Fruit fly (Drosophila melanogaster) whole organism, embryonic: ENCODE data around the gene ppk11.

ENCODE experiments used
- Adf1 ChIP-seq: fragments of 200-800 bp; sonication (Bioruptor generic); IDR thresholded peaks from 2 replicates; pipeline ENCODE4 v1.3.6; 2022; ENCODE audit warnings: missing biosample characterization, missing genetic modification characterization
- Asciz ChIP-seq: fragments of 200-800 bp; sonication (Bioruptor generic); optimal IDR thresholded peaks from 2 replicates; lab custom pipeline; 2017; ENCODE audit warnings: missing biosample characterization, mild to moderate bottlenecking, missing genetic modification characterization, missing genetic modification reagents
- Atf-2 ChIP-seq: fragments of 200-800 bp; sonication (Bioruptor generic); optimal IDR thresholded peaks from 2 replicates; lab custom pipeline; 2016; ENCODE audit warnings: missing biosample characterization, missing genetic modification characterization
- Awh ChIP-seq: fragments of 200-800 bp; sonication (Bioruptor generic); IDR thresholded peaks from 2 replicates; pipeline ENCODE4, ENCODE4 v1.3.6; 2022; ENCODE audit warnings: missing biosample characterization, missing genetic modification characterization
- BEAF-32 ChIP-seq: fragments of 200-800 bp; sonication (Bioruptor generic); optimal IDR thresholded peaks from 3 replicates; lab custom pipeline; 2017; ENCODE audit warnings: missing biosample characterization, missing genetic modification characterization, mild to moderate bottlenecking, moderate library complexity, missing genetic modification reagents
- CG10267 ChIP-seq: fragments of 200-800 bp; sonication (Bioruptor generic); optimal IDR thresholded peaks from 2 replicates; lab custom pipeline; 2018; ENCODE audit warnings: missing biosample characterization, mild to moderate bottlenecking, missing genetic modification characterization, moderate library complexity
- CG11085 ChIP-seq: fragments of 200-800 bp; sonication (Bioruptor generic); IDR thresholded peaks from 2 replicates; pipeline ENCODE4 v1.3.6; 2022; ENCODE audit warnings: missing biosample characterization, missing genetic modification characterization
- CG11560 ChIP-seq: fragments of 200-800 bp; sonication (Bioruptor generic); IDR thresholded peaks from 3 replicates; pipeline ENCODE4 v1.3.6; 2022; ENCODE audit warnings: missing biosample characterization, missing genetic modification characterization
- CG11696 ChIP-seq: fragments of 200-800 bp; sonication (Bioruptor generic); IDR thresholded peaks from 2 replicates; pipeline ENCODE4 v1.3.6; 2022; ENCODE audit warnings: missing biosample characterization, missing genetic modification characterization
- CG12391 ChIP-seq: fragments of 200-800 bp; sonication (Bioruptor generic); optimal IDR thresholded peaks from 3 replicates; lab custom pipeline; 2018; ENCODE audit warnings: missing biosample characterization, mild to moderate bottlenecking, missing genetic modification characterization, moderate library complexity
- CG13287 ChIP-seq: fragments of 200-800 bp; sonication (Bioruptor generic); IDR thresholded peaks from 2 replicates; pipeline ENCODE4 v1.3.6; 2022; ENCODE audit warnings: missing biosample characterization, missing genetic modification characterization; ENCODE audit not compliant: partially characterized antibody
- CG13424 ChIP-seq: fragments of 200-800 bp; sonication (Bioruptor generic); optimal IDR thresholded peaks from 2 replicates; lab custom pipeline; 2019; ENCODE audit warnings: missing biosample characterization, mild to moderate bottlenecking, missing genetic modification characterization, moderate library complexity
- CG14710 ChIP-seq: fragments of 200-800 bp; sonication (Bioruptor generic); optimal IDR thresholded peaks from 3 replicates; lab custom pipeline; 2019; ENCODE audit warnings: missing biosample characterization, mild to moderate bottlenecking, missing genetic modification characterization, moderate library complexity
- CG15073 ChIP-seq: fragments of 200-800 bp; sonication (Bioruptor generic); optimal IDR thresholded peaks from 2 replicates; lab custom pipeline; 2016; ENCODE audit warnings: missing biosample characterization, missing genetic modification characterization
- CG1647 ChIP-seq: fragments of 200-800 bp; sonication (Bioruptor generic); optimal IDR thresholded peaks from 3 replicates; lab custom pipeline; 2016; ENCODE audit warnings: missing biosample characterization, missing genetic modification characterization
- CG17361 ChIP-seq: fragments of 200-800 bp; sonication (Bioruptor generic); IDR thresholded peaks from 3 replicates; pipeline ENCODE4 v1.3.6; 2022; ENCODE audit warnings: missing biosample characterization, missing genetic modification characterization
- CG18476 ChIP-seq: fragments of 200-800 bp; sonication (Bioruptor generic); optimal IDR thresholded peaks from 2 replicates; lab custom pipeline; 2016; ENCODE audit warnings: missing biosample characterization, mild to moderate bottlenecking, missing genetic modification characterization
- CG31224 ChIP-seq: fragments of 200-800 bp; sonication (Bioruptor generic); IDR thresholded peaks from 2 replicates; pipeline ENCODE4 v1.3.6; 2022; ENCODE audit warnings: missing biosample characterization, missing genetic modification characterization
- CG4854 ChIP-seq: fragments of 200-800 bp; sonication (Bioruptor generic); optimal IDR thresholded peaks from 2 replicates; lab custom pipeline; 2016; ENCODE audit warnings: missing biosample characterization, missing genetic modification characterization, inconsistent platforms
- CG7271 ChIP-seq: fragments of 200-800 bp; sonication (Bioruptor generic); optimal IDR thresholded peaks from 2 replicates; lab custom pipeline; 2018; ENCODE audit warnings: missing biosample characterization, mild to moderate bottlenecking, missing genetic modification characterization, moderate library complexity
- CG7745 ChIP-seq: fragments of 200-800 bp; sonication (Bioruptor generic); optimal IDR thresholded peaks from 2 replicates; lab custom pipeline; 2018; ENCODE audit warnings: missing biosample characterization, mild to moderate bottlenecking, missing genetic modification characterization, moderate library complexity
- CG8281 ChIP-seq: fragments of 200-800 bp; sonication (Bioruptor generic); optimal IDR thresholded peaks from 2 replicates; lab custom pipeline; 2018; ENCODE audit warnings: missing biosample characterization, mild to moderate bottlenecking, missing genetic modification characterization, moderate library complexity
- CG8290 ChIP-seq, 3 experiments: fragments of 200-800 bp; sonication (Bioruptor generic); optimal IDR thresholded peaks; 2 replicates each; lab custom pipeline; 2016 to 2019; ENCODE audit warnings: missing biosample characterization in 3 of 3, missing genetic modification characterization in 3 of 3, mild to moderate bottlenecking in 2 of 3, moderate library complexity in 1 of 3
- CG9609 ChIP-seq: fragments of 200-800 bp; sonication (Bioruptor generic); optimal IDR thresholded peaks from 3 replicates; lab custom pipeline; 2016; ENCODE audit warnings: missing biosample characterization, missing genetic modification characterization
- CG9876 ChIP-seq: fragments of 200-800 bp; sonication (Bioruptor generic); optimal IDR thresholded peaks from 2 replicates; lab custom pipeline; 2016; ENCODE audit warnings: missing biosample characterization, missing genetic modification characterization
- CkIIα-i1 ChIP-seq: fragments of 200-800 bp; sonication (Bioruptor generic); IDR thresholded peaks from 2 replicates; pipeline ENCODE4 v1.3.6; 2022; ENCODE audit warnings: missing biosample characterization, missing genetic modification characterization
- Deaf1 ChIP-seq: fragments of 200-800 bp; optimal IDR thresholded peaks from 3 replicates; lab custom pipeline; 2019; ENCODE audit warnings: missing biosample characterization, mild to moderate bottlenecking, missing genetic modification characterization, moderate library complexity
- Fer2 ChIP-seq: fragments of 200-800 bp; sonication (Bioruptor generic); optimal IDR thresholded peaks from 2 replicates; lab custom pipeline; 2018; ENCODE audit warnings: missing biosample characterization, mild to moderate bottlenecking, missing genetic modification characterization, moderate library complexity
- HmgD ChIP-seq: fragments of 200-800 bp; sonication (Bioruptor generic); optimal IDR thresholded peaks from 3 replicates; lab custom pipeline; 2016; ENCODE audit warnings: missing biosample characterization, missing genetic modification characterization
- Mes4 ChIP-seq: fragments of 200-800 bp; sonication (Bioruptor generic); optimal IDR thresholded peaks from 2 replicates; lab custom pipeline; 2016; ENCODE audit warnings: missing biosample characterization, missing genetic modification characterization
- Rx ChIP-seq: fragments of 200-800 bp; sonication (Bioruptor generic); IDR thresholded peaks from 2 replicates; pipeline ENCODE4 v1.3.6; 2022; ENCODE audit warnings: missing biosample characterization, missing genetic modification characterization
- Vsx1 ChIP-seq: fragments of 200-800 bp; sonication (Bioruptor generic); optimal IDR thresholded peaks from 2 replicates; lab custom pipeline; 2017; ENCODE audit warnings: missing biosample characterization, mild to moderate bottlenecking, missing genetic modification characterization, missing genetic modification reagents
- chm ChIP-seq: fragments of 200-800 bp; sonication (Bioruptor generic); IDR thresholded peaks from 2 replicates; pipeline ENCODE4 v1.3.6; 2022; ENCODE audit warnings: missing biosample characterization, missing genetic modification characterization
- chn ChIP-seq: fragments of 200-800 bp; sonication (Bioruptor generic); optimal IDR thresholded peaks from 2 replicates; lab custom pipeline; 2016; ENCODE audit warnings: missing biosample characterization, missing genetic modification characterization
- crp ChIP-seq, 2 experiments: fragments of 200-800 bp; sonication (Bioruptor generic); optimal IDR thresholded peaks; 2 replicates in 1 of 2; 3 replicates in 1 of 2; lab custom pipeline; 2017; ENCODE audit warnings: missing biosample characterization in 2 of 2, missing genetic modification characterization in 2 of 2, mild to moderate bottlenecking in 1 of 2, moderate library complexity in 1 of 2
- dati ChIP-seq: fragments of 200-800 bp; sonication (Bioruptor generic); IDR thresholded peaks from 2 replicates; pipeline ENCODE4 v1.3.6; 2022; ENCODE audit warnings: missing biosample characterization, missing genetic modification characterization
- esg ChIP-seq: fragments of 200-800 bp; sonication (Bioruptor generic); conservative IDR thresholded peaks from 2 replicates; pipeline ENCODE4 v1.3.6; 2022; ENCODE audit warnings: missing biosample characterization, missing genetic modification characterization
- hth ChIP-seq: fragments of >200 bp; optimal IDR thresholded peaks from 2 replicates; lab custom pipeline; 2017; ENCODE audit warnings: inconsistent platforms
- lmd ChIP-seq: fragments of 200-800 bp; sonication (Bioruptor generic); IDR thresholded peaks from 2 replicates; pipeline ENCODE4 v1.3.6; 2022; ENCODE audit warnings: missing biosample characterization, missing genetic modification characterization
- mam ChIP-seq: fragments of 200-800 bp; sonication (Bioruptor generic); optimal IDR thresholded peaks from 3 replicates; lab custom pipeline; 2016; ENCODE audit warnings: missing biosample characterization, missing genetic modification characterization
- oc ChIP-seq: fragments of 200-800 bp; sonication (Bioruptor generic); optimal IDR thresholded peaks from 2 replicates; lab custom pipeline; 2018; ENCODE audit warnings: missing biosample characterization, mild to moderate bottlenecking, missing genetic modification characterization, moderate library complexity
- prd ChIP-seq, 3 experiments: fragments of >200 bp in 2 of 3; fragments of 200-800 bp in 1 of 3; sonication (Bioruptor generic) in 1 of 3; optimal IDR thresholded peaks in 2 of 3; IDR thresholded peaks in 1 of 3; 2 replicates in 2 of 3; 3 replicates in 1 of 3; pipeline versions ENCODE4 v1.3.6 to Lab custom; 2017 to 2022; ENCODE audit warnings: missing biosample characterization in 1 of 3, missing genetic modification characterization in 1 of 3
- run ChIP-seq: fragments of 200-800 bp; sonication (Bioruptor generic); optimal IDR thresholded peaks from 3 replicates; lab custom pipeline; 2018; ENCODE audit warnings: missing biosample characterization, mild to moderate bottlenecking, missing genetic modification characterization
- slbo ChIP-seq: fragments of 200-800 bp; sonication (Bioruptor generic); IDR thresholded peaks from 2 replicates; pipeline ENCODE4 v1.3.6; 2022; ENCODE audit warnings: missing biosample characterization, missing genetic modification characterization
- tap ChIP-seq: fragments of 200-800 bp; optimal IDR thresholded peaks from 3 replicates; lab custom pipeline; 2019; ENCODE audit warnings: missing biosample characterization, mild to moderate bottlenecking, missing genetic modification characterization, moderate library complexity
- tna ChIP-seq: fragments of 200-800 bp; sonication (Bioruptor generic); IDR thresholded peaks from 2 replicates; pipeline ENCODE4 v1.3.6; 2022; ENCODE audit warnings: missing biosample characterization, missing genetic modification characterization; ENCODE audit not compliant: partially characterized antibody
- trem ChIP-seq: fragments of 200-800 bp; optimal IDR thresholded peaks from 3 replicates; lab custom pipeline; 2019; ENCODE audit warnings: missing biosample characterization, mild to moderate bottlenecking, missing genetic modification characterization, moderate library complexity
- tup ChIP-seq: fragments of 200-800 bp; sonication (Bioruptor generic); optimal IDR thresholded peaks from 2 replicates; lab custom pipeline; 2016; ENCODE audit warnings: missing biosample characterization, mild to moderate bottlenecking, missing genetic modification characterization, moderate library complexity
- vfl ChIP-seq: fragments of 200-800 bp; sonication (Bioruptor generic); optimal IDR thresholded peaks from 2 replicates; lab custom pipeline; 2016; ENCODE audit warnings: missing biosample characterization, missing genetic modification characterization
- vnd ChIP-seq: fragments of 200-800 bp; sonication (Bioruptor generic); IDR thresholded peaks from 3 replicates; pipeline ENCODE4 v1.3.6; 2022; ENCODE audit warnings: missing biosample characterization, missing genetic modification characterization; ENCODE audit not compliant: partially characterized antibody
- wor ChIP-seq: fragments of 200-800 bp; sonication (Bioruptor generic); IDR thresholded peaks from 2 replicates; pipeline ENCODE4 v1.3.6; 2022; ENCODE audit warnings: missing biosample characterization, missing genetic modification characterization

Gene ppk11

dm6 chr2L:9779147-9779546, 4.3 kb upstream of the ppk11 start:
- TF ChIP-seq tna (GFP tag; lab: Robert Waterston, UW) (no peak), Mes4 (GFP tag; lab: Kevin White, UChicago) (no peak), CG8281 (tag; lab: Kevin White, UChicago) (no peak), chn (no peak), CG14710 (tag; lab: Kevin White, UChicago) (no peak), hth (lab: Kevin White, UChicago) (no peak), Adf1 (GFP tag; lab: Robert Waterston, UW) (no peak), CG15073 (no peak), CG7271 (no peak), dati (GFP tag; lab: Robert Waterston, UW) (no peak), HmgD (no peak), CG10267 (tag; lab: Kevin White, UChicago) (no peak), Rx (GFP tag; lab: Robert Waterston, UW) (no peak), CG11085 (GFP tag; lab: Robert Waterston, UW) (0 out of 2 replicates have a peak, but pooled peaks have one; percentile 34), Deaf1 (tag; lab: Kevin White, UChicago) (peak; percentile 7), CG11696 (no peak), CG9876 (GFP tag; lab: Kevin White, UChicago) (no peak), vfl (GFP tag; lab: Kevin White, UChicago) (no peak), Awh (GFP tag; lab: Robert Waterston, UW) (no peak), slbo (peak; percentile 67), BEAF-32 (GFP tag; lab: Kevin White, UChicago) (no peak), CG13287 (GFP tag; lab: Robert Waterston, UW) (no peak), oc (tag; lab: Kevin White, UChicago) (no peak), CG17361 (GFP tag; lab: Robert Waterston, UW) (0 out of 3 replicates have a peak, but pooled peaks have one; percentile 15), tap (tag; lab: Kevin White, UChicago) (no peak), vnd (no peak), Vsx1 (GFP tag; lab: Kevin White, UChicago) (no peak), chm (GFP tag; lab: Robert Waterston, UW) (no peak), CG12391 (tag; lab: Kevin White, UChicago) (peak; percentile 16), Asciz (no peak), run (tag; lab: Kevin White, UChicago) (no peak), Fer2 (tag; lab: Kevin White, UChicago) (no peak), wor (GFP tag; lab: Robert Waterston, UW) (no peak), tup (GFP tag; lab: Kevin White, UChicago) (no peak), CG31224 (GFP tag; lab: Robert Waterston, UW) (no peak), CG4854 (GFP tag; lab: Kevin White, UChicago) (no peak), CG11560 (tag; lab: Robert Waterston, UW) (no peak), esg (GFP tag; lab: Robert Waterston, UW) (no peak), crp (GFP tag; optimal IDR thresholded peaks at IDR 0.05; lab: Kevin White, UChicago) (no peak), prd (optimal IDR thresholded peaks at IDR 0.05; lab: Kevin White, UChicago) (no peak), prd (GFP tag; IDR thresholded peaks at IDR 0.05; lab: Robert Waterston, UW) (no peak), mam (GFP tag; lab: Kevin White, UChicago) (no peak), CkIIα-i1 (GFP tag; lab: Robert Waterston, UW) (no peak), CG18476 (GFP tag; lab: Kevin White, UChicago) (no peak), CG8290 (GFP tag; optimal IDR thresholded peaks at IDR 0.05; lab: Kevin White, UChicago) (no peak), CG8290 (tag; optimal IDR thresholded peaks at IDR 0.05; lab: Kevin White, UChicago) (peak in 1 of 2 experiments; percentile 43), lmd (GFP tag; lab: Robert Waterston, UW) (peak; percentile 48; the same call in 1 of the 2 replicates), Atf-2 (GFP tag; lab: Kevin White, UChicago) (no peak), CG13424 (peak; percentile 35), trem (no peak), CG9609 (GFP tag; lab: Kevin White, UChicago) (no peak), CG7745 (tag; lab: Kevin White, UChicago) (no peak), CG1647 (GFP tag; lab: Kevin White, UChicago) (no peak)
